Fruit fly (Drosophila melanogaster) whole organism, embryonic: ENCODE data around the gene RhoGAP18B.
A peak's percentile ranks its signal among the peaks of the same experiment; 100 is the strongest.

Experiments
- C15 ChIP-seq: fragments of 200-800 bp; sonication (Bioruptor generic); IDR thresholded peaks from 3 replicates; pipeline ENCODE4 v1.3.6; 2022; ENCODE audit warnings: missing biosample characterization, missing genetic modification characterization
- CG10147 ChIP-seq: fragments of 200-800 bp; sonication (Bioruptor generic); optimal IDR thresholded peaks from 2 replicates; lab custom pipeline; 2019; ENCODE audit warnings: missing biosample characterization, mild to moderate bottlenecking, missing genetic modification characterization, moderate library complexity
- CG10209 ChIP-seq: fragments of 200-800 bp; sonication (Bioruptor generic); optimal IDR thresholded peaks from 3 replicates; lab custom pipeline; 2017; ENCODE audit warnings: missing biosample characterization, mild to moderate bottlenecking, missing genetic modification characterization, missing genetic modification reagents
- CG10431 ChIP-seq: fragments of 200-800 bp; sonication (Bioruptor generic); optimal IDR thresholded peaks from 3 replicates; lab custom pipeline; 2018; ENCODE audit warnings: missing biosample characterization, mild to moderate bottlenecking, missing genetic modification characterization
- CG11085 ChIP-seq: fragments of 200-800 bp; sonication (Bioruptor generic); IDR thresholded peaks from 2 replicates; pipeline ENCODE4 v1.3.6; 2022; ENCODE audit warnings: missing biosample characterization, missing genetic modification characterization
- CG11696 ChIP-seq: fragments of 200-800 bp; sonication (Bioruptor generic); IDR thresholded peaks from 2 replicates; pipeline ENCODE4 v1.3.6; 2022; ENCODE audit warnings: missing biosample characterization, missing genetic modification characterization
- CG1233 ChIP-seq: fragments of 200-800 bp; sonication (Bioruptor generic); optimal IDR thresholded peaks from 4 replicates; lab custom pipeline; 2018; ENCODE audit warnings: missing biosample characterization, mild to moderate bottlenecking, missing genetic modification characterization
- CG13775 ChIP-seq: fragments of 200-800 bp; sonication (Bioruptor generic); optimal IDR thresholded peaks from 3 replicates; lab custom pipeline; 2017; ENCODE audit warnings: missing biosample characterization, mild to moderate bottlenecking, missing genetic modification characterization
- CG14441 ChIP-seq: fragments of 200-800 bp; sonication (Bioruptor generic); IDR thresholded peaks from 2 replicates; pipeline ENCODE4 v1.3.6; 2022; ENCODE audit warnings: missing biosample characterization, missing genetic modification characterization
- CG15269 ChIP-seq: fragments of 200-800 bp; sonication (Bioruptor generic); optimal IDR thresholded peaks from 2 replicates; lab custom pipeline; 2018; ENCODE audit warnings: missing biosample characterization, mild to moderate bottlenecking, missing genetic modification characterization, moderate library complexity
- CG16779 ChIP-seq: fragments of 200-800 bp; sonication (Bioruptor generic); IDR thresholded peaks from 2 replicates; pipeline ENCODE4 v1.3.6; 2022; ENCODE audit warnings: missing biosample characterization, missing genetic modification characterization
- CG17829 ChIP-seq: fragments of 200-800 bp; optimal IDR thresholded peaks from 2 replicates; lab custom pipeline; 2019; ENCODE audit warnings: missing biosample characterization, mild to moderate bottlenecking, missing genetic modification characterization, moderate library complexity
- CG31441 ChIP-seq: fragments of 200-800 bp; sonication (Bioruptor generic); IDR thresholded peaks from 2 replicates; pipeline ENCODE4 v1.3.6; 2022; ENCODE audit warnings: missing biosample characterization, missing genetic modification characterization
- CG32772 ChIP-seq: fragments of 200-800 bp; sonication (Bioruptor generic); IDR thresholded peaks from 2 replicates; pipeline ENCODE4 v1.3.6; 2022; ENCODE audit warnings: missing biosample characterization, missing genetic modification characterization
- CG3838 ChIP-seq: fragments of 200-800 bp; sonication (Bioruptor generic); optimal IDR thresholded peaks from 3 replicates; lab custom pipeline; 2016; ENCODE audit warnings: missing biosample characterization, missing genetic modification characterization
- CG5953 ChIP-seq: fragments of 200-800 bp; sonication (Bioruptor generic); IDR thresholded peaks from 2 replicates; pipeline ENCODE4 v1.3.6; 2022; ENCODE audit warnings: missing biosample characterization, missing genetic modification characterization
- CG6272 ChIP-seq: fragments of 200-800 bp; sonication (Bioruptor generic); IDR thresholded peaks from 2 replicates; pipeline ENCODE4 v1.3.6; 2022; ENCODE audit warnings: missing biosample characterization, missing genetic modification characterization
- CG6654 ChIP-seq: fragments of 200-800 bp; sonication (Bioruptor generic); optimal IDR thresholded peaks from 2 replicates; lab custom pipeline; 2017; ENCODE audit warnings: missing biosample characterization, mild to moderate bottlenecking, missing genetic modification characterization
- CG6689 ChIP-seq: fragments of 200-800 bp; sonication (Bioruptor generic); IDR thresholded peaks from 2 replicates; pipeline ENCODE4 v1.3.6; 2022; ENCODE audit warnings: missing biosample characterization, missing genetic modification characterization
- CG6765 ChIP-seq: fragments of 200-800 bp; sonication (Bioruptor generic); optimal IDR thresholded peaks from 3 replicates; lab custom pipeline; 2017; ENCODE audit warnings: missing biosample characterization, mild to moderate bottlenecking, missing genetic modification characterization
- CG8944 ChIP-seq: fragments of 200-800 bp; sonication (Bioruptor generic); optimal IDR thresholded peaks from 3 replicates; lab custom pipeline; 2016; ENCODE audit warnings: missing biosample characterization, missing genetic modification characterization
- Dll ChIP-seq: fragments of 200-800 bp; sonication (Bioruptor generic); IDR thresholded peaks from 4 replicates; pipeline ENCODE4 v1.3.6; 2022; ENCODE audit warnings: missing biosample characterization, missing genetic modification characterization; ENCODE audit not compliant: partially characterized antibody
- HLH3B ChIP-seq: fragments of 200-800 bp; sonication (Bioruptor generic); IDR thresholded peaks from 2 replicates; pipeline ENCODE4 v1.3.6; 2022; ENCODE audit warnings: missing biosample characterization, missing genetic modification characterization
- Hr3 ChIP-seq: fragments of 200-800 bp; sonication (Bioruptor generic); optimal IDR thresholded peaks from 3 replicates; lab custom pipeline; 2016; ENCODE audit warnings: missing biosample characterization, missing genetic modification characterization
- MESR4 ChIP-seq: fragments of 200-800 bp; sonication (Bioruptor generic); optimal IDR thresholded peaks from 2 replicates; lab custom pipeline; 2018; ENCODE audit warnings: missing biosample characterization, mild to moderate bottlenecking, missing genetic modification characterization, moderate library complexity
- Med ChIP-seq: fragments of 200-800 bp; sonication (Bioruptor generic); peaks from one replicate; lab custom pipeline; 2016; ENCODE audit warnings: missing biosample characterization, missing genetic modification characterization, mild to moderate bottlenecking, inconsistent platforms, moderate library complexity
- NC2β ChIP-seq: fragments of 200-800 bp; sonication (Bioruptor generic); optimal IDR thresholded peaks from 2 replicates; lab custom pipeline; 2016; ENCODE audit warnings: missing biosample characterization, missing genetic modification characterization
- Optix ChIP-seq: fragments of 200-800 bp; sonication (Bioruptor generic); IDR thresholded peaks from 3 replicates; pipeline ENCODE4 v1.3.6; 2022; ENCODE audit warnings: missing biosample characterization, missing genetic modification characterization
- Sox102F ChIP-seq: fragments of 200-800 bp; sonication (Bioruptor generic); optimal IDR thresholded peaks from 2 replicates; lab custom pipeline; 2018; ENCODE audit warnings: missing biosample characterization, mild to moderate bottlenecking, missing genetic modification characterization, moderate library complexity
- Sry-β ChIP-seq: fragments of 200-800 bp; sonication (Bioruptor generic); optimal IDR thresholded peaks from 2 replicates; lab custom pipeline; 2018; ENCODE audit warnings: missing biosample characterization, mild to moderate bottlenecking, missing genetic modification characterization, moderate library complexity
- Usf ChIP-seq: fragments of 200-800 bp; sonication (Bioruptor generic); optimal IDR thresholded peaks from 2 replicates; lab custom pipeline; 2017; ENCODE audit warnings: missing genotype, missing biosample characterization, missing genetic modification characterization
- chm ChIP-seq: fragments of 200-800 bp; sonication (Bioruptor generic); IDR thresholded peaks from 2 replicates; pipeline ENCODE4 v1.3.6; 2022; ENCODE audit warnings: missing biosample characterization, missing genetic modification characterization
- dm ChIP-seq: fragments of 200-800 bp; sonication (Bioruptor generic); optimal IDR thresholded peaks from 3 replicates; lab custom pipeline; 2016; ENCODE audit warnings: missing biosample characterization, missing genetic modification characterization
- dmrt11E ChIP-seq: fragments of 200-800 bp; sonication (Bioruptor generic); optimal IDR thresholded peaks from 3 replicates; lab custom pipeline; 2018; ENCODE audit warnings: missing biosample characterization, mild to moderate bottlenecking, missing genetic modification characterization, moderate library complexity
- emc ChIP-seq: fragments of 200-800 bp; sonication (Bioruptor generic); optimal IDR thresholded peaks from 2 replicates; lab custom pipeline; 2016; ENCODE audit warnings: missing biosample characterization, missing genetic modification characterization
- esg ChIP-seq: fragments of 200-800 bp; sonication (Bioruptor generic); conservative IDR thresholded peaks from 2 replicates; pipeline ENCODE4 v1.3.6; 2022; ENCODE audit warnings: missing biosample characterization, missing genetic modification characterization
- eyg ChIP-seq: fragments of 200-800 bp; sonication (Bioruptor generic); optimal IDR thresholded peaks from 3 replicates; lab custom pipeline; 2016; ENCODE audit warnings: missing biosample characterization, missing genetic modification characterization
- fd64A ChIP-seq: fragments of 200-800 bp; sonication (Bioruptor generic); optimal IDR thresholded peaks from 3 replicates; lab custom pipeline; 2018; ENCODE audit warnings: missing biosample characterization, mild to moderate bottlenecking, missing genetic modification characterization
- gro ChIP-seq: fragments of 200-800 bp; sonication (Bioruptor generic); optimal IDR thresholded peaks from 2 replicates; lab custom pipeline; 2016; ENCODE audit warnings: missing biosample characterization, missing genetic modification characterization
- ind ChIP-seq: fragments of 200-800 bp; sonication (Bioruptor generic); optimal IDR thresholded peaks from 3 replicates; lab custom pipeline; 2016; ENCODE audit warnings: missing biosample characterization, missing genetic modification characterization
- inv ChIP-seq: fragments of 200-800 bp; sonication (Bioruptor generic); IDR thresholded peaks from 2 replicates; pipeline ENCODE4 v1.3.6; 2022; ENCODE audit warnings: missing biosample characterization, missing genetic modification characterization; ENCODE audit not compliant: partially characterized antibody
- ken ChIP-seq: fragments of 200-800 bp; sonication (Bioruptor generic); IDR thresholded peaks from 3 replicates; pipeline ENCODE4 v1.3.6; 2022; ENCODE audit warnings: missing biosample characterization, missing genetic modification characterization
- lilli ChIP-seq: fragments of 200-800 bp; sonication (Bioruptor generic); optimal IDR thresholded peaks from 3 replicates; lab custom pipeline; 2016; ENCODE audit warnings: missing biosample characterization, missing genetic modification characterization
- lov ChIP-seq, 2 experiments: fragments of 200-800 bp in 1 of 2; fragments of >200 bp in 1 of 2; sonication (Bioruptor generic) in 1 of 2; IDR thresholded peaks in 1 of 2; optimal IDR thresholded peaks in 1 of 2; 2 replicates in 1 of 2; 3 replicates in 1 of 2; pipeline versions ENCODE4 v1.3.6 to Lab custom; 2017 to 2022; ENCODE audit warnings: missing biosample characterization in 1 of 2, missing genetic modification characterization in 1 of 2
- otp ChIP-seq: fragments of 200-800 bp; sonication (Bioruptor generic); IDR thresholded peaks from 3 replicates; pipeline ENCODE4, ENCODE4 v1.3.6; 2022; ENCODE audit warnings: missing biosample characterization, missing genetic modification characterization
- psq ChIP-seq: fragments of 200-800 bp; sonication (Bioruptor generic); optimal IDR thresholded peaks from 2 replicates; lab custom pipeline; 2017; ENCODE audit warnings: missing biosample characterization, missing genetic modification characterization
- repo ChIP-seq: fragments of 200-800 bp; sonication (Bioruptor generic); optimal IDR thresholded peaks from 2 replicates; lab custom pipeline; 2016; ENCODE audit warnings: missing biosample characterization, missing genetic modification characterization
- scrt ChIP-seq: fragments of 200-800 bp; sonication (Bioruptor generic); optimal IDR thresholded peaks from 2 replicates; lab custom pipeline; 2018; ENCODE audit warnings: missing biosample characterization, mild to moderate bottlenecking, missing genetic modification characterization, moderate library complexity
- sens ChIP-seq: fragments of 200-800 bp; sonication (Bioruptor generic); peaks from one replicate; lab custom pipeline; 2016; ENCODE audit warnings: missing biosample characterization, missing genetic modification characterization
- wor ChIP-seq: fragments of 200-800 bp; sonication (Bioruptor generic); IDR thresholded peaks from 2 replicates; pipeline ENCODE4 v1.3.6; 2022; ENCODE audit warnings: missing biosample characterization, missing genetic modification characterization

The RhoGAP18B gene

dm6 chrX:19179696-19180255 is 12.9 kb upstream of the RhoGAP18B start, which contains the start of the genes CG7556 and CG7453 (continued):
- TF ChIP-seq chm (GFP tag; lab: Robert Waterston, UW): no peak
- TF ChIP-seq CG32772 (GFP tag; lab: Robert Waterston, UW): peak; percentile 47; the same call in 1 of the 2 replicates
- TF ChIP-seq lov (optimal IDR thresholded peaks at IDR 0.05; lab: Kevin White, UChicago): no peak
- TF ChIP-seq lov (GFP tag; IDR thresholded peaks at IDR 0.05; lab: Robert Waterston, UW): no peak
- peak; percentile 83 for TF ChIP-seq CG13775 (GFP tag; lab: Kevin White, UChicago)
- TF ChIP-seq Sry-β (GFP tag; lab: Kevin White, UChicago): peak; percentile 92
- TF ChIP-seq fd64A (GFP tag; lab: Kevin White, UChicago): no peak
- peak; percentile 73 for TF ChIP-seq dmrt11E (tag; lab: Kevin White, UChicago)
- TF ChIP-seq CG31441 (GFP tag; lab: Robert Waterston, UW): peak; percentile 63; the same call in 1 of the 2 replicates
- peak; percentile 79 for TF ChIP-seq dm
- TF ChIP-seq Med: peak; percentile 90
- peak; percentile 96 for TF ChIP-seq sens (GFP tag; lab: Kevin White, UChicago)
- peak; percentile 74 for TF ChIP-seq CG8944 (GFP tag; lab: Kevin White, UChicago)
- peak; percentile 54; the same call in 1 of the 2 replicates for TF ChIP-seq wor (GFP tag; lab: Robert Waterston, UW)
- no peak for TF ChIP-seq MESR4 (GFP tag; lab: Kevin White, UChicago)
- TF ChIP-seq esg (GFP tag; lab: Robert Waterston, UW): peak; percentile 68
- TF ChIP-seq CG3838 (GFP tag; lab: Kevin White, UChicago): peak; percentile 14
- 0 out of 3 replicates have a peak, but pooled peaks have one; percentile 26 for TF ChIP-seq C15 (GFP tag; lab: Robert Waterston, UW)
- peak; percentile 57 for TF ChIP-seq emc (GFP tag; lab: Kevin White, UChicago)
- TF ChIP-seq inv: no peak
- peak; percentile 42 for TF ChIP-seq NC2β (GFP tag; lab: Kevin White, UChicago)
- no peak for TF ChIP-seq Dll
- peak; percentile 65 for TF ChIP-seq CG1233 (GFP tag; lab: Kevin White, UChicago)
- TF ChIP-seq psq (GFP tag; lab: Kevin White, UChicago): peak; percentile 29
- TF ChIP-seq CG14441 (GFP tag; lab: Robert Waterston, UW): peak; percentile 57; the same call in 1 of the 2 replicates
- no peak for TF ChIP-seq CG11696
- TF ChIP-seq CG10431 (GFP tag; lab: Kevin White, UChicago): peak; percentile 18
- TF ChIP-seq scrt (GFP tag; lab: Kevin White, UChicago): peak; percentile 28
- peak; percentile 76 for TF ChIP-seq CG6689
- TF ChIP-seq Optix: no peak
- peak; percentile 65 for TF ChIP-seq CG17829 (tag; lab: Kevin White, UChicago)
- TF ChIP-seq eyg (GFP tag; lab: Kevin White, UChicago): peak; percentile 19
- TF ChIP-seq Hr3 (GFP tag; lab: Kevin White, UChicago): peak; percentile 77
- peak; percentile 87 for TF ChIP-seq lilli
- TF ChIP-seq ind (GFP tag; lab: Kevin White, UChicago): peak; percentile 78
- TF ChIP-seq CG15269 (tag; lab: Kevin White, UChicago): peak; percentile 77
- TF ChIP-seq CG6654 (GFP tag; lab: Kevin White, UChicago): peak; percentile 45
- TF ChIP-seq HLH3B (GFP tag; lab: Robert Waterston, UW): peak; percentile 61; the same call in 1 of the 2 replicates
- TF ChIP-seq CG10209 (GFP tag; lab: Kevin White, UChicago): peak; percentile 65
- peak; percentile 63; the same call in 1 of the 2 replicates for TF ChIP-seq CG6272 (GFP tag; lab: Robert Waterston, UW)
- peak; percentile 56; the same call in 1 of the 3 replicates for TF ChIP-seq ken (GFP tag; lab: Robert Waterston, UW)
- TF ChIP-seq CG11085: peak; percentile 17; the same call in 1 of the 2 replicates
- TF ChIP-seq CG5953 (GFP tag; lab: Robert Waterston, UW): no peak
- TF ChIP-seq Usf (GFP tag; lab: Kevin White, UChicago): peak; percentile 30
- TF ChIP-seq CG16779 (GFP tag; lab: Robert Waterston, UW): no peak
- TF ChIP-seq gro (GFP tag; lab: Kevin White, UChicago): peak; percentile 66
- no peak for TF ChIP-seq CG6765
- peak; percentile 71 for TF ChIP-seq Sox102F
- TF ChIP-seq repo (GFP tag; lab: Kevin White, UChicago): peak; percentile 55
- peak; percentile 68 for TF ChIP-seq CG10147 (GFP tag; lab: Kevin White, UChicago)
- no peak for TF ChIP-seq otp (GFP tag; lab: Robert Waterston, UW)
